Fruit fly (Drosophila melanogaster) whole organism: ENCODE results near the gene CG13041.

Experiments used
- EcR ChIP-seq, 2 experiments: fragments of >200 bp; optimal IDR thresholded peaks; 2 replicates each; lab custom pipeline; 2017; ENCODE audit warnings: missing biosample characterization in 2 of 2, missing genetic modification characterization in 2 of 2, missing genetic modification reagents in 2 of 2
- pan ChIP-seq: fragments of >200 bp; optimal IDR thresholded peaks from 2 replicates; lab custom pipeline; 2017
- psq ChIP-seq: fragments of >200 bp; optimal IDR thresholded peaks from 2 replicates; lab custom pipeline; 2017

DNA sequence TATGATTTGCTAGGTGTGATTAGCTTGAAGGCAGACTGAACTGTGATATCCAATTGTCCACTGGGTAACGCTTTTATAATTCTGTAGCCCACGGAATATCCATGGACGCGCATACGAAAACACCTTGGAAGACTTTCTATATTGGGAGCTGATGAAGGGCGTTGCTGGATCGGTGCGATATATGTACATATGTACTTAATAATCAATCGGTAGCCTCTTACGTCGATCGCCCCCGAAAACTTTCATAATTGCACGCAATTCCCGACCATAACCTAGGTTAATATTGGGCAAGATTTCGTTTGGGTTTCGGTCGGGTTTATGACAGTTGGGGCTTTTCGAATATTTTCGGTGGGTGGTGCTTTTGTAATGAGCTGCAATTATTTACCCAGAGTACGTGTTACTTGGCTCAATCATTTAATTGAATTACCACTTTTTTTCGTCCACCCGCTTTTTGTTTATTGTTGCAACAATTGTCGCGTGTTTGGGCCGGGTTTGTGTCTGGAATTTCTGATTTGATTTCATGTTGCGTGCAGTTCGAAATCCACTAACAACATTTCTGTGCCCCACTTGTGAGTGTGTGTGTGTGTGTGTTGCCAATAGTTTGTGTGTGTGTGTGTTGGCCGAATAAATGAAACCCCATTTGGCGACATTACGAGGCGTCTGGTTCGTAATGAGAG lies 37.3 kb downstream of the CG13041 start, which contains the start of gene CG13049:
- TF ChIP-seq EcR (GFP tag; optimal IDR thresholded peaks at IDR 0.05; lab: Kevin White, UChicago) (no peak), pan (no peak), psq (lab: Kevin White, UChicago) (no peak)
